Worm (Caenorhabditis elegans) whole organism, mixed stage, embryonic: ENCODE data around the gene mrp-1.

Source experiments
- M03D4.4 ChIP-seq: sonication (generic microtip); optimal IDR thresholded peaks from 2 replicates; lab custom pipeline; 2017; ENCODE audit warnings: mild to moderate bottlenecking, missing genetic modification characterization, missing compliant biosample characterization
- elt-1 ChIP-seq: sonication (generic microtip); optimal IDR thresholded peaks from 2 replicates; lab custom pipeline; 2017; ENCODE audit warnings: missing genetic modification characterization, mild to moderate bottlenecking, missing compliant biosample characterization, antibody characterized with exemption, moderate library complexity, borderline replicate concordance; ENCODE audit not compliant: insufficient read depth
- lin-13 ChIP-seq: fragments of 150-350 bp; optimal IDR thresholded peaks from 2 replicates; lab custom pipeline; 2014; ENCODE audit warnings: missing biosample characterization, missing genetic modification characterization
- lsy-2 ChIP-seq: fragments of 150-350 bp; optimal IDR thresholded peaks from 2 replicates; lab custom pipeline; 2014; ENCODE audit warnings: missing biosample characterization, missing genetic modification characterization
- nhr-2 ChIP-seq: fragments of 150-350 bp; optimal IDR thresholded peaks from 2 replicates; lab custom pipeline; 2014; ENCODE audit warnings: missing biosample characterization, missing genetic modification characterization
- snpc-4 ChIP-seq: fragments of 150-350 bp; optimal IDR thresholded peaks from 2 replicates; lab custom pipeline; 2014; ENCODE audit warnings: missing biosample characterization, missing genetic modification characterization
- sptf-1 ChIP-seq: sonication (generic microtip); optimal IDR thresholded peaks from 2 replicates; lab custom pipeline; 2017; ENCODE audit warnings: mild to moderate bottlenecking, missing genetic modification characterization, moderate library complexity, missing compliant biosample characterization
- unc-120 ChIP-seq: sonication (generic microtip); optimal IDR thresholded peaks from 2 replicates; lab custom pipeline; 2017; ENCODE audit warnings: missing genetic modification characterization, missing compliant biosample characterization; ENCODE audit not compliant: poor library complexity, severe bottlenecking
- zip-8 ChIP-seq: fragments of 150-350 bp; optimal IDR thresholded peaks from 2 replicates; lab custom pipeline; 2014; ENCODE audit warnings: missing biosample characterization, missing genetic modification characterization

ce11 chrX:530011-530410 is 57.7 kb downstream of the mrp-1 start, which contains the start of gene ugt-46:
- TF ChIP-seq elt-1 (tag; lab: Kevin White, UChicago) (no peak), lsy-2 (tag; lab: Kevin White, UChicago) (no peak), zip-8 (tag; lab: Kevin White, UChicago) (no peak), snpc-4 (tag; lab: Kevin White, UChicago) (no peak), unc-120 (tag; lab: Kevin White, UChicago) (no peak), M03D4.4 (tag; lab: Kevin White, UChicago) (no peak), nhr-2 (tag; lab: Kevin White, UChicago) (no peak), sptf-1 (tag; lab: Kevin White, UChicago) (no peak), lin-13 (tag; lab: Kevin White, UChicago) (no peak)
